Fruit fly (Drosophila melanogaster) whole organism, embryonic: ENCODE results near the gene caps.
A peak's percentile ranks its signal among the peaks of the same experiment; 100 is the strongest.

Experiments
- Atf3 ChIP-seq: fragments of 200-800 bp; sonication (Bioruptor generic); optimal IDR thresholded peaks from 3 replicates; lab custom pipeline; 2016; ENCODE audit warnings: missing biosample characterization, missing genetic modification characterization
- Bteb2 ChIP-seq: fragments of 200-800 bp; sonication (Bioruptor generic); optimal IDR thresholded peaks from 2 replicates; lab custom pipeline; 2016; ENCODE audit warnings: missing biosample characterization, missing genetic modification characterization
- CG10209 ChIP-seq: fragments of 200-800 bp; sonication (Bioruptor generic); optimal IDR thresholded peaks from 3 replicates; lab custom pipeline; 2017; ENCODE audit warnings: missing biosample characterization, mild to moderate bottlenecking, missing genetic modification characterization, missing genetic modification reagents
- CG10267 ChIP-seq: fragments of 200-800 bp; sonication (Bioruptor generic); optimal IDR thresholded peaks from 2 replicates; lab custom pipeline; 2018; ENCODE audit warnings: missing biosample characterization, mild to moderate bottlenecking, missing genetic modification characterization, moderate library complexity
- CG10979 ChIP-seq: fragments of 200-800 bp; sonication (Bioruptor generic); optimal IDR thresholded peaks from 2 replicates; lab custom pipeline; 2018; ENCODE audit warnings: missing biosample characterization, mild to moderate bottlenecking, missing genetic modification characterization, moderate library complexity
- CG11504 ChIP-seq: fragments of 200-800 bp; sonication (Bioruptor generic); optimal IDR thresholded peaks from 3 replicates; lab custom pipeline; 2019; ENCODE audit warnings: missing biosample characterization, mild to moderate bottlenecking, missing genetic modification characterization, moderate library complexity
- CG11696 ChIP-seq: fragments of 200-800 bp; sonication (Bioruptor generic); IDR thresholded peaks from 2 replicates; pipeline ENCODE4 v1.3.6; 2022; ENCODE audit warnings: missing biosample characterization, missing genetic modification characterization
- CG12236 ChIP-seq: fragments of 200-800 bp; sonication (Bioruptor generic); optimal IDR thresholded peaks from 2 replicates; lab custom pipeline; 2016; ENCODE audit warnings: missing biosample characterization, missing genetic modification characterization
- CG15073 ChIP-seq: fragments of 200-800 bp; sonication (Bioruptor generic); optimal IDR thresholded peaks from 2 replicates; lab custom pipeline; 2016; ENCODE audit warnings: missing biosample characterization, missing genetic modification characterization
- CG17612 ChIP-seq: fragments of 200-800 bp; sonication (Bioruptor generic); IDR thresholded peaks from 2 replicates; pipeline ENCODE4 v1.3.6; 2022; ENCODE audit warnings: missing biosample characterization, missing genetic modification characterization
- CG18262 ChIP-seq: fragments of 200-800 bp; optimal IDR thresholded peaks from 3 replicates; lab custom pipeline; 2019; ENCODE audit warnings: missing biosample characterization, mild to moderate bottlenecking, missing genetic modification characterization, moderate library complexity
- CG18476 ChIP-seq: fragments of 200-800 bp; sonication (Bioruptor generic); optimal IDR thresholded peaks from 2 replicates; lab custom pipeline; 2016; ENCODE audit warnings: missing biosample characterization, mild to moderate bottlenecking, missing genetic modification characterization
- CG2129 ChIP-seq: fragments of 200-800 bp; sonication (Bioruptor generic); IDR thresholded peaks from 2 replicates; pipeline ENCODE4 v1.3.6; 2022; ENCODE audit warnings: missing biosample characterization, missing genetic modification characterization; ENCODE audit not compliant: partially characterized antibody
- CG2712 ChIP-seq: fragments of 200-800 bp; optimal IDR thresholded peaks from 3 replicates; lab custom pipeline; 2019; ENCODE audit warnings: missing biosample characterization, mild to moderate bottlenecking, missing genetic modification characterization, moderate library complexity
- CG31224 ChIP-seq: fragments of 200-800 bp; sonication (Bioruptor generic); IDR thresholded peaks from 2 replicates; pipeline ENCODE4 v1.3.6; 2022; ENCODE audit warnings: missing biosample characterization, missing genetic modification characterization
- CG31365 ChIP-seq: fragments of 200-800 bp; sonication (Bioruptor generic); optimal IDR thresholded peaks from 2 replicates; lab custom pipeline; 2018; ENCODE audit warnings: missing biosample characterization, mild to moderate bottlenecking, missing genetic modification characterization
- CG3163 ChIP-seq: fragments of 200-800 bp; sonication (Bioruptor generic); optimal IDR thresholded peaks from 3 replicates; lab custom pipeline; 2016; ENCODE audit warnings: missing biosample characterization, missing genetic modification characterization
- CG33213 ChIP-seq: fragments of 200-800 bp; sonication (Bioruptor generic); optimal IDR thresholded peaks from 3 replicates; lab custom pipeline; 2016; ENCODE audit warnings: missing biosample characterization, missing genetic modification characterization
- CG3407 ChIP-seq: fragments of 200-800 bp; sonication (Bioruptor generic); optimal IDR thresholded peaks from 2 replicates; lab custom pipeline; 2018; ENCODE audit warnings: missing biosample characterization, mild to moderate bottlenecking, missing genetic modification characterization
- CG34376 ChIP-seq: fragments of 200-800 bp; sonication (Bioruptor generic); optimal IDR thresholded peaks from 2 replicates; lab custom pipeline; 2018; ENCODE audit warnings: missing biosample characterization, mild to moderate bottlenecking, missing genetic modification characterization
- CG3847 ChIP-seq: fragments of 200-800 bp; sonication (Bioruptor generic); IDR thresholded peaks from 2 replicates; pipeline ENCODE4 v1.3.6; 2022; ENCODE audit warnings: missing biosample characterization, missing genetic modification characterization
- CG4282 ChIP-seq: fragments of 200-800 bp; sonication (Bioruptor generic); optimal IDR thresholded peaks from 2 replicates; lab custom pipeline; 2016; ENCODE audit warnings: missing biosample characterization, missing genetic modification characterization
- CG4424 ChIP-seq: fragments of 200-800 bp; sonication (Bioruptor generic); optimal IDR thresholded peaks from 3 replicates; lab custom pipeline; 2016; ENCODE audit warnings: missing biosample characterization, missing genetic modification characterization
- CG8388 ChIP-seq: fragments of 200-800 bp; sonication (Bioruptor generic); optimal IDR thresholded peaks from 2 replicates; lab custom pipeline; 2019; ENCODE audit warnings: missing biosample characterization, mild to moderate bottlenecking, missing genetic modification characterization, moderate library complexity
- Camta ChIP-seq: fragments of 200-800 bp; sonication (Bioruptor generic); optimal IDR thresholded peaks from 2 replicates; lab custom pipeline; 2016; ENCODE audit warnings: missing biosample characterization, missing genetic modification characterization
- CkIIα-i1 ChIP-seq: fragments of 200-800 bp; sonication (Bioruptor generic); IDR thresholded peaks from 2 replicates; pipeline ENCODE4 v1.3.6; 2022; ENCODE audit warnings: missing biosample characterization, missing genetic modification characterization
- CrebB ChIP-seq: fragments of 200-800 bp; sonication (Bioruptor generic); optimal IDR thresholded peaks from 3 replicates; lab custom pipeline; 2018; ENCODE audit warnings: missing biosample characterization, mild to moderate bottlenecking, missing genetic modification characterization
- Meics ChIP-seq: fragments of 200-800 bp; sonication (Bioruptor generic); optimal IDR thresholded peaks from 2 replicates; lab custom pipeline; 2017; ENCODE audit warnings: missing biosample characterization, mild to moderate bottlenecking, missing genetic modification characterization
- Sox102F ChIP-seq: fragments of 200-800 bp; sonication (Bioruptor generic); optimal IDR thresholded peaks from 2 replicates; lab custom pipeline; 2018; ENCODE audit warnings: missing biosample characterization, mild to moderate bottlenecking, missing genetic modification characterization, moderate library complexity
- Vsx1 ChIP-seq: fragments of 200-800 bp; sonication (Bioruptor generic); optimal IDR thresholded peaks from 2 replicates; lab custom pipeline; 2017; ENCODE audit warnings: missing biosample characterization, mild to moderate bottlenecking, missing genetic modification characterization, missing genetic modification reagents
- Xrp1 ChIP-seq: fragments of 200-800 bp; sonication (Bioruptor generic); IDR thresholded peaks from 2 replicates; pipeline ENCODE4 v1.3.6; 2022; ENCODE audit warnings: missing biosample characterization, missing genetic modification characterization
- aop ChIP-seq: fragments of 200-800 bp; sonication (Bioruptor generic); IDR thresholded peaks from 2 replicates; pipeline ENCODE4 v1.3.6; 2022; ENCODE audit warnings: missing biosample characterization, missing genetic modification characterization
- az2 ChIP-seq: fragments of 200-800 bp; sonication (Bioruptor generic); optimal IDR thresholded peaks from 3 replicates; lab custom pipeline; 2016; ENCODE audit warnings: missing biosample characterization, missing genetic modification characterization
- bigmax ChIP-seq: fragments of 200-800 bp; sonication (Bioruptor generic); optimal IDR thresholded peaks from 2 replicates; lab custom pipeline; 2018; ENCODE audit warnings: missing biosample characterization, mild to moderate bottlenecking, missing genetic modification characterization
- disco-r ChIP-seq: fragments of 200-800 bp; sonication (Bioruptor generic); optimal IDR thresholded peaks from 2 replicates; lab custom pipeline; 2016; ENCODE audit warnings: missing biosample characterization, missing genetic modification characterization
- dm ChIP-seq: fragments of 200-800 bp; sonication (Bioruptor generic); optimal IDR thresholded peaks from 3 replicates; lab custom pipeline; 2016; ENCODE audit warnings: missing biosample characterization, missing genetic modification characterization
- exex ChIP-seq: fragments of 200-800 bp; sonication (Bioruptor generic); optimal IDR thresholded peaks from 4 replicates; lab custom pipeline; 2018; ENCODE audit warnings: missing biosample characterization, mild to moderate bottlenecking, missing genetic modification characterization, moderate library complexity
- gem ChIP-seq: fragments of 200-800 bp; sonication (Bioruptor generic); optimal IDR thresholded peaks from 2 replicates; lab custom pipeline; 2019; ENCODE audit warnings: missing biosample characterization, mild to moderate bottlenecking, missing genetic modification characterization, moderate library complexity
- insv ChIP-seq, 2 experiments: fragments of 200-800 bp; sonication (Bioruptor generic); optimal IDR thresholded peaks; 3 replicates each; lab custom pipeline; 2016 to 2018; ENCODE audit warnings: missing biosample characterization in 2 of 2, missing genetic modification characterization in 2 of 2
- inv ChIP-seq: fragments of 200-800 bp; sonication (Bioruptor generic); IDR thresholded peaks from 2 replicates; pipeline ENCODE4 v1.3.6; 2022; ENCODE audit warnings: missing biosample characterization, missing genetic modification characterization; ENCODE audit not compliant: partially characterized antibody
- klu ChIP-seq: fragments of 200-800 bp; sonication (Bioruptor generic); IDR thresholded peaks from 2 replicates; pipeline ENCODE4 v1.3.6; 2022; ENCODE audit warnings: missing biosample characterization, missing genetic modification characterization
- lilli ChIP-seq: fragments of 200-800 bp; sonication (Bioruptor generic); optimal IDR thresholded peaks from 3 replicates; lab custom pipeline; 2016; ENCODE audit warnings: missing biosample characterization, missing genetic modification characterization
- lmd ChIP-seq: fragments of 200-800 bp; sonication (Bioruptor generic); IDR thresholded peaks from 2 replicates; pipeline ENCODE4 v1.3.6; 2022; ENCODE audit warnings: missing biosample characterization, missing genetic modification characterization
- lola ChIP-seq, 3 experiments: fragments of >200 bp in 2 of 3; fragments of 200-800 bp in 1 of 3; sonication (Bioruptor generic) in 1 of 3; optimal IDR thresholded peaks; 2 replicates each; lab custom pipeline; 2017 to 2019; ENCODE audit warnings: missing biosample characterization in 3 of 3, missing genetic modification characterization in 3 of 3, mild to moderate bottlenecking in 1 of 3, moderate library complexity in 1 of 3
- sens ChIP-seq: fragments of 200-800 bp; sonication (Bioruptor generic); peaks from one replicate; lab custom pipeline; 2016; ENCODE audit warnings: missing biosample characterization, missing genetic modification characterization
- seq ChIP-seq: fragments of 200-800 bp; sonication (Bioruptor generic); IDR thresholded peaks from 2 replicates; pipeline ENCODE4 v1.3.6; 2022; ENCODE audit warnings: missing biosample characterization, missing genetic modification characterization
- stwl ChIP-seq: fragments of 200-800 bp; sonication (Bioruptor generic); optimal IDR thresholded peaks from 3 replicates; lab custom pipeline; 2018; ENCODE audit warnings: missing biosample characterization, mild to moderate bottlenecking, missing genetic modification characterization, moderate library complexity
- tio ChIP-seq: fragments of 200-800 bp; sonication (Bioruptor generic); optimal IDR thresholded peaks from 2 replicates; lab custom pipeline; 2017; ENCODE audit warnings: missing biosample characterization, missing genetic modification characterization, inconsistent platforms
- trem ChIP-seq: fragments of 200-800 bp; optimal IDR thresholded peaks from 3 replicates; lab custom pipeline; 2019; ENCODE audit warnings: missing biosample characterization, mild to moderate bottlenecking, missing genetic modification characterization, moderate library complexity
- unpg ChIP-seq: fragments of 200-800 bp; sonication (Bioruptor generic); optimal IDR thresholded peaks from 3 replicates; lab custom pipeline; 2018; ENCODE audit warnings: missing biosample characterization, mild to moderate bottlenecking, missing genetic modification characterization, moderate library complexity

caps gene

DNA sequence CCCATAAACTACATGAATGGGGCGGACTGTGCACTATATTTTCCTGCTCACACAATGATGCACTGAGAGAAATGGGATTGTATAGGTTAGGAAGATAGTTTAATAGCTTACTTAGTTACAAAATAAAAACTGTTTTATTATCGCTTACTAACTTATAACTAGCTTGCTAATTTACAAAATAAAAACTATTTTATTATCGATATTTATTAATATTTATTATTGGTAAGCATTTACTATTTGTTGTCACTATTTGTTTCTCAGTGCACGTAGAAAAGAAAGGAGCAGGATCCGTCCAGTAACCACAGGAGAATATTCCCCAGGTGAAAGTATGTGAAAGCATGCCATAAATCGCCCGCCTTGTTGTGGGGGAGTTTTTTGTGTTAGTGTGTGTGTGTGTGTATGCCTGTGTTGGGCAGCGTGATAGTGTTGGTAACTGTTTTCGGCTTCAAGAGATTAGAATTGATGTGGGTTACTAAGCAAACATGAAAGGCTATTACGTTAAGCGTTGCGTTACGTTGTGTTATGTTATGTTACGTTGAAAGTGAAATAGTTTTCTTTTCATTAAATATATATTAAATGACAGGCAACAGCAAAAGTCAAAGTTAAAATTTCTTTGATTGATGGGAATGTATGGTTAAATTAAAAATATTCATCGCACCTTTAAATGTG is 5.0 kb upstream of the caps start:
- TF ChIP-seq CG31365 (tag; lab: Kevin White, UChicago), result no peak
- no peak for TF ChIP-seq aop (GFP tag; lab: Robert Waterston, UW)
- peak; percentile 93 for TF ChIP-seq stwl (tag; lab: Kevin White, UChicago)
- peak; percentile 31 for TF ChIP-seq CG4424
- peak; percentile 42 for TF ChIP-seq CG11504
- no peak for TF ChIP-seq CG3407
- no peak for TF ChIP-seq CG17612 (GFP tag; lab: Robert Waterston, UW)
- TF ChIP-seq gem (tag; lab: Kevin White, UChicago), result peak; percentile 51
- peak; percentile 28 for TF ChIP-seq Sox102F (GFP tag; lab: Kevin White, UChicago)
- TF ChIP-seq Xrp1 (GFP tag; lab: Robert Waterston, UW), result peak; percentile 6; the same call in 1 of the 2 replicates
- no peak for TF ChIP-seq exex (tag; lab: Kevin White, UChicago)
- TF ChIP-seq klu (GFP tag; lab: Robert Waterston, UW), result no peak
- TF ChIP-seq CG31224, result no peak
- no peak for TF ChIP-seq CG11696 (GFP tag; lab: Robert Waterston, UW)
- no peak for TF ChIP-seq CG8388
- no peak for TF ChIP-seq trem
- TF ChIP-seq inv (GFP tag; lab: Robert Waterston, UW), result no peak
- TF ChIP-seq Vsx1 (GFP tag; lab: Kevin White, UChicago), result no peak
- TF ChIP-seq CG15073, result no peak
- TF ChIP-seq CG34376 (GFP tag; lab: Kevin White, UChicago), result no peak
- no peak for TF ChIP-seq lmd
- no peak for TF ChIP-seq CG3163 (GFP tag; lab: Kevin White, UChicago)
- TF ChIP-seq lola (GFP tag; optimal IDR thresholded peaks at IDR 0.05; lab: Kevin White, UChicago), result peak in 1 of 3 experiments; percentile 23
- TF ChIP-seq CG2129 (GFP tag; lab: Robert Waterston, UW), result no peak
- TF ChIP-seq dm (GFP tag; lab: Kevin White, UChicago), result no peak
- peak; percentile 31 for TF ChIP-seq CG10267 (tag; lab: Kevin White, UChicago)
- TF ChIP-seq CG18476, result no peak
- TF ChIP-seq Meics, result peak; percentile 2
- TF ChIP-seq Camta (GFP tag; lab: Kevin White, UChicago), result no peak
- peak; percentile 37 for TF ChIP-seq CG18262 (tag; lab: Kevin White, UChicago)
- TF ChIP-seq Bteb2 (GFP tag; lab: Kevin White, UChicago), result no peak
- TF ChIP-seq CG10979 (tag; lab: Kevin White, UChicago), result peak; percentile 10
- no peak for TF ChIP-seq CG33213 (GFP tag; lab: Kevin White, UChicago)
- TF ChIP-seq sens, result peak; percentile 80
- no peak for TF ChIP-seq CG4282 (GFP tag; lab: Kevin White, UChicago)
- TF ChIP-seq tio (GFP tag; lab: Kevin White, UChicago), result peak; percentile 14
- TF ChIP-seq seq (GFP tag; lab: Robert Waterston, UW), result no peak
- TF ChIP-seq bigmax (GFP tag; lab: Kevin White, UChicago), result no peak
- peak; percentile 54 for TF ChIP-seq CG2712 (tag; lab: Kevin White, UChicago)
- no peak for TF ChIP-seq CrebB (tag; lab: Kevin White, UChicago)
- TF ChIP-seq lilli (GFP tag; lab: Kevin White, UChicago), result no peak
- TF ChIP-seq CG12236 (GFP tag; lab: Kevin White, UChicago), result no peak
- TF ChIP-seq CG3847, result no peak
- no peak for TF ChIP-seq CG10209
- no peak for TF ChIP-seq CkIIα-i1 (GFP tag; lab: Robert Waterston, UW)
- no peak for TF ChIP-seq disco-r (GFP tag; lab: Kevin White, UChicago)
- peak; percentile 21 for TF ChIP-seq unpg (GFP tag; lab: Kevin White, UChicago)
- no peak for TF ChIP-seq az2 (GFP tag; lab: Kevin White, UChicago)
- no peak for TF ChIP-seq insv (GFP tag; optimal IDR thresholded peaks at IDR 0.05; lab: Kevin White, UChicago)
- TF ChIP-seq Atf3, result no peak
